Worm (Caenorhabditis elegans): Measurements from ENCODE around the gene ahsa-1.

- TF ChIP-seq nhr-237 (tag; optimal IDR thresholded peaks at IDR 0.05) (no peak), nhr-77 (tag; optimal IDR thresholded peaks at IDR 0.05) (no peak)
Measured at ce11 chrV:15063987-15064386, 21.2 kb downstream of the ahsa-1 start, which contains the start of gene rap-2.
